Worm (Caenorhabditis elegans) whole organism, early embryonic: ENCODE data around the gene icap-1.

ENCODE experiments used
- B0310.2 ChIP-seq: sonication (generic microtip); optimal IDR thresholded peaks from 2 replicates; lab custom pipeline; 2016; ENCODE audit warnings: mild to moderate bottlenecking, missing genetic modification characterization, missing compliant biosample characterization
- F13C5.2 ChIP-seq: sonication (generic microtip); optimal IDR thresholded peaks from 2 replicates; lab custom pipeline; 2017; ENCODE audit warnings: mild to moderate bottlenecking, missing genetic modification characterization, inconsistent platforms, missing compliant biosample characterization
- aly-1 ChIP-seq: sonication (generic microtip); optimal IDR thresholded peaks from 2 replicates; lab custom pipeline; 2016; ENCODE audit warnings: missing genetic modification characterization, missing compliant biosample characterization
- ama-1 ChIP-seq: fragments of 150-350 bp; optimal IDR thresholded peaks from 2 replicates; lab custom pipeline; 2014
- ceh-36 ChIP-seq: sonication (generic microtip); optimal IDR thresholded peaks from 2 replicates; lab custom pipeline; 2016; ENCODE audit warnings: missing genetic modification characterization, inconsistent platforms, missing compliant biosample characterization
- ets-7 ChIP-seq: sonication (generic microtip); optimal IDR thresholded peaks from 2 replicates; lab custom pipeline; 2016; ENCODE audit warnings: missing genotype, missing genetic modification characterization, missing compliant biosample characterization
- flt-1 ChIP-seq: fragments of 200-800 bp; sonication (Bioruptor generic); IDR thresholded peaks from 2 replicates; pipeline ENCODE4 v1.3.6; 2022; ENCODE audit warnings: missing genetic modification characterization, missing compliant biosample characterization
- hmbx-1 ChIP-seq: sonication (generic microtip); optimal IDR thresholded peaks from 2 replicates; lab custom pipeline; 2016; ENCODE audit warnings: mild to moderate bottlenecking, missing genetic modification characterization, missing compliant biosample characterization
- hmg-4 ChIP-seq: fragments of 200-800 bp; sonication (Bioruptor generic); optimal IDR thresholded peaks from 2 replicates; lab custom pipeline; 2018; ENCODE audit warnings: mild to moderate bottlenecking, missing genetic modification characterization, missing compliant biosample characterization
- scrt-1 ChIP-seq: fragments of 200-800 bp; sonication (Bioruptor generic); IDR thresholded peaks from 2 replicates; pipeline ENCODE4 v1.3.6; 2022; ENCODE audit warnings: missing genetic modification characterization, missing compliant biosample characterization
- sea-1 ChIP-seq: fragments of 200-800 bp; sonication (Bioruptor generic); conservative IDR thresholded peaks from 2 replicates; pipeline ENCODE4 v1.3.6; 2022; ENCODE audit warnings: missing genetic modification characterization, missing compliant biosample characterization
- tbx-11 ChIP-seq: fragments of 200-800 bp; sonication (Bioruptor generic); IDR thresholded peaks from 2 replicates; pipeline ENCODE4 v1.3.6; 2022; ENCODE audit warnings: missing genetic modification characterization, missing compliant biosample characterization
- tbx-37 ChIP-seq: fragments of 200-800 bp; sonication (Bioruptor generic); conservative IDR thresholded peaks from 2 replicates; pipeline ENCODE4 v1.3.6; 2022; ENCODE audit warnings: missing genetic modification reagents, missing genetic modification characterization, missing compliant biosample characterization

DNA sequence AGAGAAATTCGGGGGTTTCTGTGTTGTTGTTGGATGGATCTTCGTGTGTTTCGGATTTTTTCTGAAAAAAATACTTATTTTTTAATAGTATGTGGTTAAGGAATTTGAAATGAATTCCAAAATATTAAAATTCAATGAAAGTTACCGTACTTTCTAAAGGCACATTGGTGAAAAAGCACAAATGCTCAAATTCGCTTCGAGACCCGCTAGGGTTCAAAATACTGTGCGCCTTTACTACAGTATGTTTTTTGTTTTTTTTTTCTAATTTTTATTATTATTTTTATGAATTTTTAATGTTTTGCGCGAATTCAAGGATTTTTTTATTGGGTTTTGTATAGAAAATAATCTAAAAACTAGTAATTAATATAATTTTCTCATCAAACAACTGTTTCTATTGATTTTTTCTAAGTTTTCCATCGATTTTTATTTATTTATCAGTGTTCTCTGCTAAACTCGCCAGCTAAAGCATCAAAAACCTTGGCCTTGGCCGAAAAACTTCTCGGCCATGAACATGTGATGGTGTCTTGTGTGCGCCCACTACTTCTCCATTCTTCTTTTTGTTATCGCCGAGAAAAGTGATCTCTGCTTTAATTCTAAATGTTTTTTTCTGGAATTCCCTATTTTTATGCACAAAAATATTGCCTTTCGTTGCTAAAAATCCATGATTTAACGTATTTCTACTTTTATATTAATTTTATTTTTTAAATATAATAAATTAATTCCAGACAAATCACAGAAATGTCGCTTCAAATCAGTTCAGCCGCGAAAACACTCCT, 3.3 kb downstream of the icap-1 start, which contains the start of gene iscu-1:
- no peak; the same call in 1 of the 2 replicates for TF ChIP-seq tbx-37 (GFP tag; lab: Robert Waterston, UW)
- no peak for TF ChIP-seq ama-1 (lab: Kevin White, UChicago)
- no peak for TF ChIP-seq hmbx-1 (tag; lab: Kevin White, UChicago)
- TF ChIP-seq ceh-36 (tag; lab: Kevin White, UChicago): no peak
- no peak for TF ChIP-seq F13C5.2
- no peak for TF ChIP-seq flt-1 (GFP tag; lab: Robert Waterston, UW)
- TF ChIP-seq tbx-11: no peak
- TF ChIP-seq scrt-1 (GFP tag; lab: Robert Waterston, UW): no peak
- no peak for TF ChIP-seq B0310.2 (tag; lab: Kevin White, UChicago)
- TF ChIP-seq sea-1 (GFP tag; lab: Robert Waterston, UW): no peak
- TF ChIP-seq hmg-4 (GFP tag; lab: Kevin White, UChicago): no peak
- no peak for TF ChIP-seq ets-7 (tag; lab: Kevin White, UChicago)
- no peak for TF ChIP-seq aly-1 (tag; lab: Kevin White, UChicago)
